Worm (Caenorhabditis elegans) whole organism, midembryonic: Measurements from ENCODE around the gene nhr-156.

Experiments
- T22C8.4 ChIP-seq: fragments of 200-800 bp; sonication (Bioruptor generic); IDR thresholded peaks from 2 replicates; pipeline ENCODE4 v1.3.6; 2022; ENCODE audit warnings: missing genetic modification characterization, missing compliant biosample characterization
- cog-1 ChIP-seq: sonication (generic microtip); optimal IDR thresholded peaks from 2 replicates; lab custom pipeline; 2016; ENCODE audit warnings: missing genetic modification characterization, missing compliant biosample characterization
- flt-1 ChIP-seq: fragments of 200-800 bp; sonication (Bioruptor generic); IDR thresholded peaks from 2 replicates; pipeline ENCODE4 v1.3.6; 2022; ENCODE audit warnings: missing genetic modification characterization, missing compliant biosample characterization
- klf-2 ChIP-seq: fragments of 200-800 bp; sonication (Bioruptor generic); conservative IDR thresholded peaks from 2 replicates; pipeline ENCODE4 v1.3.6; 2022; ENCODE audit warnings: missing genetic modification reagents, missing genetic modification characterization, missing compliant biosample characterization
- med-1 ChIP-seq: sonication (generic microtip); optimal IDR thresholded peaks from 2 replicates; lab custom pipeline; 2017; ENCODE audit warnings: missing genetic modification characterization, mild to moderate bottlenecking, missing compliant biosample characterization, antibody characterized with exemption, missing genetic modification reagents; ENCODE audit not compliant: insufficient read depth
- ref-1 ChIP-seq: fragments of 200-800 bp; sonication (Bioruptor generic); conservative IDR thresholded peaks from 2 replicates; pipeline ENCODE4 v1.3.6; 2022; ENCODE audit warnings: missing genetic modification reagents, missing genetic modification characterization, missing compliant biosample characterization
- tab-1 ChIP-seq: fragments of 200-800 bp; sonication (Bioruptor generic); IDR thresholded peaks from 2 replicates; pipeline ENCODE4 v1.3.6; 2022; ENCODE audit warnings: missing genetic modification characterization, missing compliant biosample characterization
- ztf-23 ChIP-seq: fragments of 200-800 bp; sonication (Bioruptor generic); IDR thresholded peaks from 2 replicates; pipeline ENCODE4 v1.3.6; 2022; ENCODE audit warnings: missing genetic modification reagents, missing genetic modification characterization, missing compliant biosample characterization
- ztf-29 ChIP-seq: fragments of 200-800 bp; sonication (Bioruptor generic); IDR thresholded peaks from 2 replicates; pipeline ENCODE4 v1.3.6; 2022; ENCODE audit warnings: missing genetic modification reagents, missing genetic modification characterization, missing compliant biosample characterization

DNA sequence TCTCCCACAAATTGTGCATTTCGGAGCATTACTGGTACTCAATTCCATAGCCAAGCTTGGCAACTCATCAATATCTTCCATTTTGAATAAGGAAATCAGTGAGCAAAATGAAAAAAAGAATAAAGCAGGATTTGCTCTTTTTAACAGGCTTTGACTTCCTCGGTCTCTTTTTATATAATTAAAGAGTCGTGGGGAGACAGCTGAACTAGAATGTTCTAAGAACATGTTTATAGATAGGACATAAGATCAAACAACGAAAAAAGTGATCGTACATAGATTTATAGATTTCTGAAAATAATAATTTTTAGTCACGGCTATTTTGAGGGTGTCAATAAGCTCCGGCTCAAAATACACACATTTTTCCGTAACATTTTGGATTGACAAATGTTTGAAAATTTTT lies 45.8 kb upstream of the nhr-156 start, which contains the start of gene nhr-189:
- TF ChIP-seq T22C8.4 (GFP tag; lab: Robert Waterston, UW) (no peak), med-1 (GFP tag; lab: Kevin White, UChicago) (no peak), flt-1 (GFP tag; lab: Robert Waterston, UW) (no peak), klf-2 (no peak), ref-1 (GFP tag; lab: Robert Waterston, UW) (no peak), tab-1 (GFP tag; lab: Robert Waterston, UW) (no peak), cog-1 (tag; lab: Kevin White, UChicago) (no peak), ztf-29 (GFP tag; lab: Robert Waterston, UW) (no peak), ztf-23 (no peak)
